Fruit fly (Drosophila melanogaster) Kc167 (cell line): Measurements from ENCODE around the gene Csas.

Source experiments
- Myc ChIP-seq: fragments of >200 bp; optimal IDR thresholded peaks from 2 replicates; lab custom pipeline; 2017; ENCODE audit warnings: missing external identifiers
- h ChIP-seq: fragments of >200 bp; optimal IDR thresholded peaks from 3 replicates; lab custom pipeline; 2018; ENCODE audit warnings: missing external identifiers
- insv ChIP-seq: fragments of >200 bp; optimal IDR thresholded peaks from 3 replicates; lab custom pipeline; 2018; ENCODE audit warnings: missing external identifiers
- ttk ChIP-seq: sonication (Bioruptor generic); optimal IDR thresholded peaks from 2 replicates; lab custom pipeline; 2017; ENCODE audit warnings: missing external identifiers

- TF ChIP-seq Myc (lab: Kevin White, UChicago), result no peak
- TF ChIP-seq insv (lab: Kevin White, UChicago), result no peak
- no peak for TF ChIP-seq h
- TF ChIP-seq ttk, result no peak
These were observed 36.1 kb downstream of the Csas start, which contains the start of gene CG33710 for dm6 chr3L:19952690-19953089.
